Fruit fly (Drosophila melanogaster) whole organism, embryonic: Measurements from ENCODE around the gene CG31244.

Experiments used
- Abd-B ChIP-seq: fragments of 200-800 bp; sonication (Bioruptor generic); optimal IDR thresholded peaks from 2 replicates; lab custom pipeline; 2018; ENCODE audit warnings: missing biosample characterization, mild to moderate bottlenecking, missing genetic modification characterization, moderate library complexity
- Antp ChIP-seq: fragments of 200-800 bp; sonication (Bioruptor generic); optimal IDR thresholded peaks from 3 replicates; lab custom pipeline; 2016; ENCODE audit warnings: missing biosample characterization, missing genetic modification characterization
- CG10565 ChIP-seq: fragments of 200-800 bp; sonication (Bioruptor generic); optimal IDR thresholded peaks from 3 replicates; lab custom pipeline; 2016; ENCODE audit warnings: missing biosample characterization, mild to moderate bottlenecking, missing genetic modification characterization
- CG10979 ChIP-seq: fragments of 200-800 bp; sonication (Bioruptor generic); optimal IDR thresholded peaks from 2 replicates; lab custom pipeline; 2018; ENCODE audit warnings: missing biosample characterization, mild to moderate bottlenecking, missing genetic modification characterization, moderate library complexity
- CG11696 ChIP-seq: fragments of 200-800 bp; sonication (Bioruptor generic); IDR thresholded peaks from 2 replicates; pipeline ENCODE4 v1.3.6; 2022; ENCODE audit warnings: missing biosample characterization, missing genetic modification characterization
- CG13123 ChIP-seq: fragments of 200-800 bp; sonication (Bioruptor generic); optimal IDR thresholded peaks from 2 replicates; lab custom pipeline; 2016; ENCODE audit warnings: missing biosample characterization, missing genetic modification characterization
- CG13775 ChIP-seq: fragments of 200-800 bp; sonication (Bioruptor generic); optimal IDR thresholded peaks from 3 replicates; lab custom pipeline; 2017; ENCODE audit warnings: missing biosample characterization, mild to moderate bottlenecking, missing genetic modification characterization
- CG1529 ChIP-seq: fragments of 200-800 bp; sonication (Bioruptor generic); optimal IDR thresholded peaks from 3 replicates; lab custom pipeline; 2018; ENCODE audit warnings: missing biosample characterization, missing genetic modification characterization
- CG17912 ChIP-seq: fragments of 200-800 bp; sonication (Bioruptor generic); optimal IDR thresholded peaks from 2 replicates; lab custom pipeline; 2018; ENCODE audit warnings: missing biosample characterization, mild to moderate bottlenecking, missing genetic modification characterization
- CG1792 ChIP-seq: fragments of 200-800 bp; sonication (Bioruptor generic); optimal IDR thresholded peaks from 2 replicates; lab custom pipeline; 2016; ENCODE audit warnings: missing biosample characterization, missing genetic modification characterization
- CG2116 ChIP-seq: fragments of 200-800 bp; sonication (Bioruptor generic); optimal IDR thresholded peaks from 3 replicates; lab custom pipeline; 2018; ENCODE audit warnings: missing biosample characterization, mild to moderate bottlenecking, missing genetic modification characterization
- CG43689 ChIP-seq: fragments of 200-800 bp; sonication (Bioruptor generic); IDR thresholded peaks from 2 replicates; pipeline ENCODE4 v1.3.6; 2022; ENCODE audit warnings: missing biosample characterization, missing genetic modification characterization
- CG5245 ChIP-seq: fragments of 200-800 bp; sonication (Bioruptor generic); optimal IDR thresholded peaks from 3 replicates; lab custom pipeline; 2016; ENCODE audit warnings: missing biosample characterization, missing genetic modification characterization
- CG6683 ChIP-seq: fragments of 200-800 bp; sonication (Bioruptor generic); optimal IDR thresholded peaks from 2 replicates; lab custom pipeline; 2017; ENCODE audit warnings: missing biosample characterization, mild to moderate bottlenecking, missing genetic modification characterization, missing genetic modification reagents
- CG8944 ChIP-seq: fragments of 200-800 bp; sonication (Bioruptor generic); optimal IDR thresholded peaks from 3 replicates; lab custom pipeline; 2016; ENCODE audit warnings: missing biosample characterization, missing genetic modification characterization
- CTCF ChIP-seq: fragments of 200-800 bp; sonication (Bioruptor generic); optimal IDR thresholded peaks from 2 replicates; lab custom pipeline; 2017; ENCODE audit warnings: missing biosample characterization, mild to moderate bottlenecking, missing genetic modification characterization, moderate library complexity
- Doc2 ChIP-seq: fragments of 200-800 bp; sonication (Bioruptor generic); IDR thresholded peaks from 2 replicates; pipeline ENCODE4 v1.3.6; 2022; ENCODE audit warnings: missing biosample characterization, missing genetic modification characterization
- Doc3 ChIP-seq: fragments of 200-800 bp; sonication (Bioruptor generic); IDR thresholded peaks from 3 replicates; pipeline ENCODE4 v1.3.6; 2022; ENCODE audit warnings: missing biosample characterization, missing genetic modification characterization; ENCODE audit not compliant: partially characterized antibody
- Eip74EF ChIP-seq, 2 experiments: fragments of 200-800 bp in 1 of 2; fragments of >200 bp in 1 of 2; sonication (Bioruptor generic) in 1 of 2; optimal IDR thresholded peaks; 2 replicates each; lab custom pipeline; 2017 to 2019; ENCODE audit warnings: missing biosample characterization in 2 of 2, missing genetic modification characterization in 2 of 2, mild to moderate bottlenecking in 1 of 2, moderate library complexity in 1 of 2
- Gug ChIP-seq: fragments of 200-800 bp; sonication (Bioruptor generic); IDR thresholded peaks from 4 replicates; pipeline ENCODE4 v1.3.6; 2022; ENCODE audit warnings: missing biosample characterization, missing genetic modification characterization
- HHEX ChIP-seq: fragments of 200-800 bp; sonication (Bioruptor generic); optimal IDR thresholded peaks from 3 replicates; lab custom pipeline; 2017; ENCODE audit warnings: missing biosample characterization, mild to moderate bottlenecking, missing genetic modification characterization, missing genetic modification reagents
- Hmx ChIP-seq: fragments of 200-800 bp; sonication (Bioruptor generic); optimal IDR thresholded peaks from 2 replicates; lab custom pipeline; 2016; ENCODE audit warnings: missing biosample characterization, missing genetic modification characterization
- Lim3 ChIP-seq: fragments of 200-800 bp; sonication (Bioruptor generic); IDR thresholded peaks from 2 replicates; pipeline ENCODE4 v1.3.6; 2022; ENCODE audit warnings: missing biosample characterization, missing genetic modification characterization
- NFAT ChIP-seq: fragments of 200-800 bp; sonication (Bioruptor generic); IDR thresholded peaks from 2 replicates; pipeline ENCODE4 v1.3.6; 2022; ENCODE audit warnings: missing biosample characterization, missing genetic modification characterization
- Opbp ChIP-seq: fragments of 200-800 bp; sonication (Bioruptor generic); IDR thresholded peaks from 3 replicates; pipeline ENCODE4 v1.3.6; 2022; ENCODE audit warnings: missing biosample characterization, missing genetic modification characterization; ENCODE audit not compliant: partially characterized antibody
- Ravus ChIP-seq: fragments of 200-800 bp; sonication (Bioruptor generic); IDR thresholded peaks from 2 replicates; pipeline ENCODE4 v1.3.6; 2022; ENCODE audit warnings: missing biosample characterization, missing genetic modification characterization
- Scr ChIP-seq: fragments of 200-800 bp; sonication (Bioruptor generic); IDR thresholded peaks from 2 replicates; pipeline ENCODE4 v1.3.6; 2022; ENCODE audit warnings: missing biosample characterization, missing genetic modification characterization; ENCODE audit not compliant: partially characterized antibody
- Trl ChIP-seq, 3 experiments: fragments of >200 bp in 2 of 3; fragments of 200-800 bp in 1 of 3; sonication (Bioruptor generic) in 1 of 3; optimal IDR thresholded peaks; 2 replicates in 1 of 3; 3 replicates in 2 of 3; lab custom pipeline; 2016 to 2017; ENCODE audit warnings: missing biosample characterization in 1 of 3, missing genetic modification characterization in 1 of 3
- Usf ChIP-seq: fragments of 200-800 bp; sonication (Bioruptor generic); optimal IDR thresholded peaks from 2 replicates; lab custom pipeline; 2017; ENCODE audit warnings: missing genotype, missing biosample characterization, missing genetic modification characterization
- Xbp1 ChIP-seq: fragments of 200-800 bp; sonication (Bioruptor generic); optimal IDR thresholded peaks from 3 replicates; lab custom pipeline; 2016; ENCODE audit warnings: missing biosample characterization, mild to moderate bottlenecking, missing genetic modification characterization
- YL-1 ChIP-seq: fragments of 200-800 bp; sonication (Bioruptor generic); optimal IDR thresholded peaks from 3 replicates; lab custom pipeline; 2017; ENCODE audit warnings: missing biosample characterization, mild to moderate bottlenecking, missing genetic modification characterization
- ac ChIP-seq: fragments of 200-800 bp; sonication (Bioruptor generic); optimal IDR thresholded peaks from 3 replicates; lab custom pipeline; 2017; ENCODE audit warnings: missing biosample characterization, mild to moderate bottlenecking, missing genetic modification characterization
- al ChIP-seq: fragments of 200-800 bp; sonication (Bioruptor generic); IDR thresholded peaks from 2 replicates; pipeline ENCODE4 v1.3.6; 2022; ENCODE audit warnings: missing biosample characterization, missing genetic modification characterization
- amos ChIP-seq: fragments of 200-800 bp; sonication (Bioruptor generic); IDR thresholded peaks from 2 replicates; pipeline ENCODE4 v1.3.6; 2022; ENCODE audit warnings: missing biosample characterization, missing genetic modification characterization; ENCODE audit not compliant: partially characterized antibody
- ap ChIP-seq: fragments of 200-800 bp; sonication (Bioruptor generic); IDR thresholded peaks from 2 replicates; pipeline ENCODE4 v1.3.6; 2022; ENCODE audit warnings: missing biosample characterization, missing genetic modification characterization
- bowl ChIP-seq: fragments of 200-800 bp; sonication (Bioruptor generic); IDR thresholded peaks from 2 replicates; pipeline ENCODE4 v1.3.6; 2022; ENCODE audit warnings: missing biosample characterization, missing genetic modification characterization
- cas ChIP-seq: fragments of 200-800 bp; sonication (Bioruptor generic); IDR thresholded peaks from 2 replicates; pipeline ENCODE4 v1.3.6; 2022; ENCODE audit warnings: missing biosample characterization, missing genetic modification characterization
- chm ChIP-seq: fragments of 200-800 bp; sonication (Bioruptor generic); IDR thresholded peaks from 2 replicates; pipeline ENCODE4 v1.3.6; 2022; ENCODE audit warnings: missing biosample characterization, missing genetic modification characterization
- dati ChIP-seq: fragments of 200-800 bp; sonication (Bioruptor generic); IDR thresholded peaks from 2 replicates; pipeline ENCODE4 v1.3.6; 2022; ENCODE audit warnings: missing biosample characterization, missing genetic modification characterization
- dpn ChIP-seq, 2 experiments: fragments of 200-800 bp; sonication (Bioruptor generic); optimal IDR thresholded peaks; 3 replicates each; lab custom pipeline; 2016; ENCODE audit warnings: missing biosample characterization in 2 of 2, missing genetic modification characterization in 2 of 2
- eve ChIP-seq, 2 experiments: fragments of >200 bp; optimal IDR thresholded peaks; 2 replicates each; lab custom pipeline; 2017; ENCODE audit warnings: missing biosample characterization in 2 of 2, missing genetic modification characterization in 2 of 2
- ham ChIP-seq: fragments of 200-800 bp; sonication (Bioruptor generic); IDR thresholded peaks from 2 replicates; pipeline ENCODE4 v1.3.6; 2022; ENCODE audit warnings: missing biosample characterization, missing genetic modification characterization
- lilli ChIP-seq: fragments of 200-800 bp; sonication (Bioruptor generic); optimal IDR thresholded peaks from 3 replicates; lab custom pipeline; 2016; ENCODE audit warnings: missing biosample characterization, missing genetic modification characterization
- maf-S ChIP-seq: fragments of 200-800 bp; sonication (Bioruptor generic); optimal IDR thresholded peaks from 2 replicates; lab custom pipeline; 2016; ENCODE audit warnings: missing biosample characterization, missing genetic modification characterization
- nom ChIP-seq: fragments of 200-800 bp; sonication (Bioruptor generic); optimal IDR thresholded peaks from 2 replicates; lab custom pipeline; 2017; ENCODE audit warnings: missing biosample characterization, missing genetic modification characterization, mild to moderate bottlenecking, moderate library complexity, missing genetic modification reagents
- schlank ChIP-seq: fragments of 200-800 bp; sonication (Bioruptor generic); optimal IDR thresholded peaks from 2 replicates; lab custom pipeline; 2018; ENCODE audit warnings: missing biosample characterization, mild to moderate bottlenecking, missing genetic modification characterization
- slou ChIP-seq: fragments of 200-800 bp; sonication (Bioruptor generic); optimal IDR thresholded peaks from 3 replicates; lab custom pipeline; 2016; ENCODE audit warnings: missing biosample characterization, missing genetic modification characterization
- so ChIP-seq: fragments of 200-800 bp; sonication (Bioruptor generic); IDR thresholded peaks from 3 replicates; pipeline ENCODE4 v1.3.6; 2022; ENCODE audit warnings: missing biosample characterization, missing genetic modification characterization
- vfl ChIP-seq: fragments of 200-800 bp; sonication (Bioruptor generic); optimal IDR thresholded peaks from 2 replicates; lab custom pipeline; 2016; ENCODE audit warnings: missing biosample characterization, missing genetic modification characterization
- wor ChIP-seq: fragments of 200-800 bp; sonication (Bioruptor generic); IDR thresholded peaks from 2 replicates; pipeline ENCODE4 v1.3.6; 2022; ENCODE audit warnings: missing biosample characterization, missing genetic modification characterization
- zf30C ChIP-seq: fragments of 200-800 bp; sonication (Bioruptor generic); optimal IDR thresholded peaks from 3 replicates; lab custom pipeline; 2018; ENCODE audit warnings: missing biosample characterization, mild to moderate bottlenecking, missing genetic modification characterization

Gene CG31244

DNA sequence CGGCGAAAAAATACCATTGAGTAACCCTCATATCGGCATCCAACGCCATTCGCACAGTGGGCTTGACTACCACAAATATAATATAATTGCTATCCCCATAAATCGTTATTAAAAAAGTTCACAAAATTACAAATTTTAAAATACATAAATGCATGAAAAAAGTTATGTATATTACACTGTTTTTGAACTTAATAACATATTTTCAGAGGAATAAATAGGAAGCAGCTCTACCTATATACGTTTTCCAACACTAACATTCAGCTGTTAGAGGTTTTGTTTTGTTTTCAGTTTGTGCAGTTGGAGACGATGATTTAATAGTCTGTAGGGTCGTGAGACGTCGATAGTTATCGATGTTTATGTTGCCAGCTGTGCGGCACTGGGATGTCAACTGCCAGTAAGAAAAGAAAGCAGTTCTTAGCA lies 4.7 kb upstream of the CG31244 start, which contains the start of the genes Ino80 and Aptx (continued):
- TF ChIP-seq Gug = peak; percentile 90
- peak; percentile 64; the same call in 1 of the 2 replicates for TF ChIP-seq bowl
- TF ChIP-seq Antp (GFP tag; lab: Kevin White, UChicago) = peak; percentile 92
- peak; percentile 97 for TF ChIP-seq lilli
- TF ChIP-seq so = peak; percentile 81; the same call in 2 of the 3 replicates
- TF ChIP-seq Lim3 = peak; percentile 75
- TF ChIP-seq eve (GFP tag; optimal IDR thresholded peaks at IDR 0.05; lab: Kevin White, UChicago) = peak in 1 of 2 experiments; percentile 51
- peak; percentile 80 for TF ChIP-seq CG1792
- TF ChIP-seq ham (GFP tag; lab: Robert Waterston, UW) = peak; percentile 86
- TF ChIP-seq Hmx (GFP tag; lab: Kevin White, UChicago) = peak; percentile 85
- TF ChIP-seq slou = peak; percentile 91
- peak; percentile 93 for TF ChIP-seq al (GFP tag; lab: Robert Waterston, UW)
- TF ChIP-seq Opbp (GFP tag; lab: Robert Waterston, UW) = peak; percentile 97
- TF ChIP-seq HHEX = peak; percentile 81
- TF ChIP-seq Scr = peak; percentile 96
- TF ChIP-seq Abd-B (GFP tag; lab: Kevin White, UChicago) = peak; percentile 98
- TF ChIP-seq nom (GFP tag; lab: Kevin White, UChicago) = no peak
- TF ChIP-seq CG13775 (GFP tag; lab: Kevin White, UChicago) = peak; percentile 96
- TF ChIP-seq CG13123 (GFP tag; lab: Kevin White, UChicago) = peak; percentile 90
- TF ChIP-seq chm (GFP tag; lab: Robert Waterston, UW) = peak; percentile 85
- TF ChIP-seq NFAT (GFP tag; lab: Robert Waterston, UW) = peak; percentile 89
- peak; percentile 97 for TF ChIP-seq amos (GFP tag; lab: Robert Waterston, UW)
- peak; percentile 84 for TF ChIP-seq dati (GFP tag; lab: Robert Waterston, UW)
- peak; percentile 89 for TF ChIP-seq wor (GFP tag; lab: Robert Waterston, UW)
- peak; percentile 58 for TF ChIP-seq CTCF (GFP tag; lab: Kevin White, UChicago)
- TF ChIP-seq zf30C = no peak
- TF ChIP-seq CG11696 (GFP tag; lab: Robert Waterston, UW) = peak; percentile 59
- TF ChIP-seq Ravus (GFP tag; lab: Robert Waterston, UW) = peak; percentile 84
- peak; percentile 85 for TF ChIP-seq Doc3 (GFP tag; lab: Robert Waterston, UW)
- peak; percentile 91 for TF ChIP-seq CG5245 (GFP tag; lab: Kevin White, UChicago)
- peak; percentile 90 for TF ChIP-seq vfl (GFP tag; lab: Kevin White, UChicago)
- TF ChIP-seq CG6683 (GFP tag; lab: Kevin White, UChicago) = no peak
- peak; percentile 96 for TF ChIP-seq CG2116
- TF ChIP-seq CG10979 (tag; lab: Kevin White, UChicago) = peak; percentile 92
- peak; percentile 97 for TF ChIP-seq Xbp1
- peak; percentile 74; the same call in 1 of the 2 replicates for TF ChIP-seq Doc2
- TF ChIP-seq maf-S (GFP tag; lab: Kevin White, UChicago) = peak; percentile 91
- peak; percentile 79 for TF ChIP-seq ac (GFP tag; lab: Kevin White, UChicago)
- peak; percentile 92 for TF ChIP-seq CG8944 (GFP tag; lab: Kevin White, UChicago)
- TF ChIP-seq schlank (tag; lab: Kevin White, UChicago) = peak; percentile 59
- peak; percentile 92 for TF ChIP-seq Usf (GFP tag; lab: Kevin White, UChicago)
- peak; percentile 75 for TF ChIP-seq CG1529 (GFP tag; lab: Kevin White, UChicago)
- TF ChIP-seq CG43689 (GFP tag; lab: Robert Waterston, UW) = peak; percentile 81
- peak; percentile 91 for TF ChIP-seq ap (GFP tag; lab: Robert Waterston, UW)
- peak; percentile 78 for TF ChIP-seq YL-1 (GFP tag; lab: Kevin White, UChicago)
- TF ChIP-seq CG10565 (GFP tag; lab: Kevin White, UChicago) = peak; percentile 79
- TF ChIP-seq dpn (GFP tag; optimal IDR thresholded peaks at IDR 0.05; lab: Kevin White, UChicago) = peak; percentile 91 to 97
- no peak for TF ChIP-seq Trl (optimal IDR thresholded peaks at IDR 0.05; lab: Kevin White, UChicago)
- peak; percentile 95 for TF ChIP-seq Trl (GFP tag; optimal IDR thresholded peaks at IDR 0.05; lab: Kevin White, UChicago)
- no peak for TF ChIP-seq CG17912 (GFP tag; lab: Kevin White, UChicago)
- peak; percentile 86 for TF ChIP-seq cas
- no peak for TF ChIP-seq Eip74EF (GFP tag; optimal IDR thresholded peaks at IDR 0.05; lab: Kevin White, UChicago)
